Worm (Caenorhabditis elegans) whole organism, L4/young adult: ENCODE results near the gene F57A8.1.

ENCODE experiments used
- W03F9.2 ChIP-seq: fragments of 150-350 bp; optimal IDR thresholded peaks from 2 replicates; lab custom pipeline; 2014; ENCODE audit warnings: missing biosample characterization, missing genetic modification characterization
- dao-5 ChIP-seq: sonication (generic microtip); optimal IDR thresholded peaks from 2 replicates; lab custom pipeline; 2016; ENCODE audit warnings: missing genotype, missing genetic modification characterization, moderate library complexity, missing compliant biosample characterization
- him-1 ChIP-seq: sonication (generic microtip); optimal IDR thresholded peaks from 2 replicates; lab custom pipeline; 2016; ENCODE audit warnings: missing genotype, missing genetic modification reagents, missing genetic modification characterization, missing compliant biosample characterization

F57A8.1 gene

DNA sequence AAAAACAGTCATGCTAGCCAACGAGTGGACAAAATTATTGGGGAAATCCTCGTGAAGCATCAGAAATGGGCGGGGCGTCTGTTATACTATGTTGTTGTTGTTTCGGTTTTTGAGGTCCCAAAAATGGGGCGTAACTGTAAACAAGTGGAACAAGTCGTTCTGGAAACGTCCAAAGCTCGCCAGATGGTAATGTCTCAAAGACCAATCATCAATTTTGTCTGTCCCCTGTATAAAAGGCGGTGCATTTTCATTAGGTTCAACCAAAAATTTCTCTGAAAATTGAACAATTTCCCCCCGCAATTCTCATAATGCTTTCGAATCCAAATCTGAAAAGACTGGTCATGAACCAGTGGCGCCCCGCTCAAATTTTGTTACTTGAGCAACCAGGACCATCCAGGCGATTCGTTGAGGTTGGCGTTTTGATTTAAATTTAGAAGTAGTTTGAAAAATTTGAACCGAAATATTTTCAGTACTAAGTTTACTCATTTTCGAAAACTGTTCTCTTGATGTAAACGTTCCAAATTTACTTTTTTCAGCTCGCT, 18.0 kb upstream of the F57A8.1 start:
- TF ChIP-seq dao-5 (tag; lab: Kevin White, UChicago) = no peak

DNA sequence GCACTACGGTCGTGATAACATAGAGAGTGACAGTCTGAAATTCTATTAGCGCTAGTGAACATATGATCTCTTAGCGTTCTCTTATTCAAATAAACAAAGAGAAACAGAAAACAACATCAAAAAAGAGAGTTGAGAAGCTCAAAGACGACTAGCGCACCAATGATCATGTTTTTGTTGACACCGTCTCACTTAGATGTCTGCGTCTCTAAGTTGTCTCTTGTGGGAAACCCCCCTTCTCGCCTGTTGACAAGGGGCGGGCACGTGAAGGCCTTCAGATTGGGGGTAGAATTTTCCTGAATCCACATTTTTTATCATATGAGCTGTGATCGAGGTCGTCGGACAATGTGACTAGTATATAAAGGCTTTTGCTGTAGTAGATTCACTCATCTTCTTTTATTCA, 17.2 kb upstream of the F57A8.1 start:
- TF ChIP-seq dao-5 (tag; lab: Kevin White, UChicago) (no peak), him-1 (tag; lab: Kevin White, UChicago) (no peak), W03F9.2 (tag; lab: Kevin White, UChicago) (no peak)

DNA sequence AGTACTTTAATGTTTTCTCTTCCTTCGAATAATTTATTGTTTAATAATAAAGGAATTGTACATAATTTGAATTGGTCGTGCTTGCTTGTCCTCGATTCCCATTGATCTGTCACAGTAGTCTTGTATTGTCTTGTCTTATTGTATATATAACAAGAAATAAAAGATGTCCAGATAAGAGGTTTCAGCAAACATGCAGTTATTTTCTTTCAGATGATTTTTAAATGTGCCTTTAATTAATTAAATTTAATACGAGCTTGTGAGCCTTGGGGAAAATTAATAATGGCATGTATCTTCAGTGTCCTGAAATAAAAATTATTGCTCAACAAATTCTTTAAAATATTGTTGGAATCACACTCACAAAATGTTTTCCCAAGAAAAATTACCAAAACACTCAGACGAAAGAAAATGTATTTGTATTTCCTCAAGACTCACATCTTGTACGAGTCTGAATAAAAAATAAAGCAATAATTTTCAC, 14.0 kb upstream of the F57A8.1 start:
- no peak for TF ChIP-seq dao-5 (tag; lab: Kevin White, UChicago)
- TF ChIP-seq him-1 (tag; lab: Kevin White, UChicago) = no peak
- no peak for TF ChIP-seq W03F9.2 (tag; lab: Kevin White, UChicago)

DNA sequence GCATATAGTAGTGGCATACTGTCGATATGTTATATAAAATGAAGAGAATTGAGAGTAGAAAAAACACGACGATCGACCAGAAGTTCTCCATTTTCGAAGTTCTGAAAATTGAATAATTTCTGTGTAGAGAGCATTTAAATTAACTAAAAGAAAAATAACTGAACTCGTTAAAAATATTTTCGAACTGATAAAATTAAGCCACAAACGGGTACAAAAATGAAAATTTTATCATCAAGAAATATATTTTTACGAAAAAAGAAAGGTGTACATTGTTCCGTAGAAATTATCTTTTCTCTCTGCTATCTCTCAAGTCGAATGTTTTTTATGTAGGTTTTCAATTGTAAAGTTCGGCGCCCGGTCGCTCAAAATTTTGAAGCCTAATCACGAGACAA, 6.2 kb upstream of the F57A8.1 start, which contains the start of gene acl-2:
TSS of gene acl-2 (minus strand) at position 101 of the 392 bp plus-strand sequence.
- no peak for TF ChIP-seq dao-5 (tag; lab: Kevin White, UChicago)
- no peak for TF ChIP-seq him-1 (tag; lab: Kevin White, UChicago)

DNA sequence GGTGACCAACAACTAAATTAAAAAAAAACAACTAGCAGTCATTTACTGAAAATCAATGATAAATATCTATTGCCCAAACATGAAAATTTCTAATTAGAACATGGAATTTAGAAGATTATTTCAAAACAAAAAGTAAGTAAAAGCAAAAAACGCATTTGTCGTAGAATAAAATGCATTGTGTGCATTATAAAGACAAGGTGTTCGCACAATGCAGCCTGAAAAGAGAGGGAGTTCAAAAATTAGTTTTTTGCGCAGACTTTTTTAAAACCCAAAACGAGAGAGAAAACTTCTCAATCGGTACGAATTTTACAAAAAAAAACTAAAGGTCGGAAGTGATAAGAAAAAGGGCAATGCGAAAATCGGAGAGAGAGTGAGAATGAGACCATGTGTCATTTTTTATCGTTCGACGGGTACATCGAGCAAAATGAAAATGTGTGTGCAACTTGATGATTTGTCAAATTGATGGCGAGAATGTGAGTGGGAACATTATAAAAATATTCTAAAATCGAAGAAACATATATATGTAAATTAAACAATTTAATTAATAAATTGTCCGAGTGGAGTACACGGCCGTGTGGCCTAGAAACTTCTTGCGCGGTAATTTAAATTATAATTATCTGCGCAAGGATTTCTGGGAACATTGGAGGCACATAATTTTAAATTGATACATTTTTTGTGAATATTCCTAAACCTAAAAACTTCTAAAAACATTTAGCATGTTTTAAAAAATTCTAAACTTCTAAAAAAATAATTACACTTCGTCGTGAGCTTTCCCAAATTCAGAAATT, 5.6 kb upstream of the F57A8.1 start:
- no peak for TF ChIP-seq dao-5 (tag; lab: Kevin White, UChicago)
- no peak for TF ChIP-seq W03F9.2 (tag; lab: Kevin White, UChicago)

DNA sequence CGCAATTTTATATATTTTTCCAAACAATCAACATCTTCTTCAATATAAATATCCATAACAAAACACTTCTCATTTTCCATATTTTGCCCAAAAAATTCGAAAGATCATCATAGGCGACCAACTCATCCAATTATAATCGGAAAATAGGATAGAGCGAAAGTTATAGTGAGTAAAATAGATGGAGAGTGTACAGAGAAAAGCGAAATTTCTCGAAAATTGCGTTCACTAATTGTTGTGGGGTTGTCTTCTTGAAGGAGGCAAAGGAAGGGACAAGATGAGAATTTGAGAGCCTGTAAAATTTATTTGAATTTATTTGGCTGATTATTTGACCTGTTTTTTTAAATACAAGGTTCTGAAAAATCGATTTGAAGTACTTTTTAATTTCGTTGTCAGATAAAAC, 1.6 kb upstream of the F57A8.1 start:
- TF ChIP-seq him-1 (tag; lab: Kevin White, UChicago) (no peak), W03F9.2 (tag; lab: Kevin White, UChicago) (no peak), dao-5 (tag; lab: Kevin White, UChicago) (no peak)

DNA sequence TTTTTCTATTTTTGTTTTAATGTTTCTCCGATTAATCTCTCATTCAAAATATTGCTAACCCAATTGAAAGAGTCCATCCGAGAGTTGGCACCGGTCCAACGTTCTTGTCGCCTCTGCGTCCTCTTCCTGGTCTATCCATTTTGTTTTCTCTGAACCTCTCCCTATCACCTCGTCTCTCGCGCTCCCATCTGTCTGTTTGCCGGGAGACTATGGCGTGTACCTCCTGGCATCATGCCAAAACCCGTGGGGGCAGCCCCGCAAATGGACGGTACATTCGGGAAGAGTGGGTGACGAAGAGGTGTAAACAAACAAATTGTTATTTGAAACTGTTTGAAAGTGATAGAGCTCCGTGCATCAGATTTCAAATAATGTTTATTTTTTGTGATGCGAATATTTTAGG, 865 bp upstream of the F57A8.1 start, which contains the start of gene T06E8.2:
TSS of gene T06E8.2 (minus strand) at position 139 of the 400 bp plus-strand sequence.
- TF ChIP-seq W03F9.2 (tag; lab: Kevin White, UChicago) (no peak), him-1 (tag; lab: Kevin White, UChicago) (no peak), dao-5 (tag; lab: Kevin White, UChicago) (no peak)

DNA sequence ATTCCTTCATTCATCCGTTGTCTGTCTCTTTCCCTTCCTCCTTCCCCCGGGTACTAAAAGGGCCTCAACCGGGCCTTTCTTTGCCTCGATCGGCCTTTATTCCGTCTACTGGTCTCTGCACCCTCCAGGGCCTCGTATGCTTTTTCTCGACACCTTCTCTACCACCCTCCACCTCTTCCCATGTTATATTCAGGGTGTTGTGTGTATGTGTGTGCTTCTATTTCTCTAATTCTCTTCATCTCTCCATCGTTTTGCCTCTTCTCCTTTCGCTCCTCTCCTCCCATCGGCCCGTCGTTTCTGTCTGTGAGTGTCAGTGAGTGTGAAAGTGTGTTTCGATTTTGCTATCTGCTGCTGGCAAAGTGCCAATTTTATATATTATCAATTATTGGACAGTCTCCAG, 2.7 kb downstream of the F57A8.1 start:
- peak; percentile 58 for TF ChIP-seq W03F9.2 (tag; lab: Kevin White, UChicago)
- no peak for TF ChIP-seq dao-5 (tag; lab: Kevin White, UChicago)

DNA sequence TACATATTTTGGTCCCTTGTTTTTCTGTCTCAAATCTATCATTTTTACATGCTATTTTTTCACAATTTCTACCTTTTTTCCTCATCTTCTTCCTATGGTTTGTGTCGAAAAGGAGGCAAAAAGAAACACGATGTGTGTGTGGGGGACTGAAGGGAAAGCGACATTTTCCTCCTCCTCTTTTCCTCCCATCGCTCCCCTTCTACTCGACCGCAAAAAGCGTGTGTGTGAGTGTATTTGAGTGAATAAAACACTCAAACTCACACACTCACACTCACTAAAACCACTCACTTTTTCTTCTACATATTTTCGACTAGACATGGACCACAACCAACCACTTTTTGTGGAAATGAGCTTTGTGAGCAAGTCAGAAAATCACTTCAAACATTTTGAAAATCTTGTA, 4.3 kb downstream of the F57A8.1 start:
- TF ChIP-seq dao-5 (tag; lab: Kevin White, UChicago) (no peak), him-1 (tag; lab: Kevin White, UChicago) (no peak), W03F9.2 (tag; lab: Kevin White, UChicago) (no peak)

DNA sequence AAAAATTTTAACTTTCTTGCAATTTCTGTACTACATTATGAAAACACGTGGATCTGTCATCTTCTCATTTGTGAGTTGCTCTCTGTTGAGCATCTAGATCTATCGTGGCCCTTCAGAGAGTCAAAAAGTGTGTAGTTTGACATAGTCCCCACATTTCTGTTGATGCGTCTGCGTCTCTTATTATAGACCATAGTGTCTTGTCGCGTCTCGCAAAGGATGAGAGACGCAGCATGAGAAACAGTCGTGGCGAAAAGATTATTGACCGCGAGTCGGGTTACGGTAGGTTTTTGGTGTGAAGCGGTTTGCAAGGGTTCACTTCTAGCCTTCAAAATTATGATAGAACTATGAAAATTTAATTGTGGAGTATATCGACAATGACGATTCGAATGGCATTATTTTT, 5.1 kb downstream of the F57A8.1 start:
- TF ChIP-seq him-1 (tag; lab: Kevin White, UChicago) = peak; percentile 29
- TF ChIP-seq dao-5 (tag; lab: Kevin White, UChicago) = no peak

DNA sequence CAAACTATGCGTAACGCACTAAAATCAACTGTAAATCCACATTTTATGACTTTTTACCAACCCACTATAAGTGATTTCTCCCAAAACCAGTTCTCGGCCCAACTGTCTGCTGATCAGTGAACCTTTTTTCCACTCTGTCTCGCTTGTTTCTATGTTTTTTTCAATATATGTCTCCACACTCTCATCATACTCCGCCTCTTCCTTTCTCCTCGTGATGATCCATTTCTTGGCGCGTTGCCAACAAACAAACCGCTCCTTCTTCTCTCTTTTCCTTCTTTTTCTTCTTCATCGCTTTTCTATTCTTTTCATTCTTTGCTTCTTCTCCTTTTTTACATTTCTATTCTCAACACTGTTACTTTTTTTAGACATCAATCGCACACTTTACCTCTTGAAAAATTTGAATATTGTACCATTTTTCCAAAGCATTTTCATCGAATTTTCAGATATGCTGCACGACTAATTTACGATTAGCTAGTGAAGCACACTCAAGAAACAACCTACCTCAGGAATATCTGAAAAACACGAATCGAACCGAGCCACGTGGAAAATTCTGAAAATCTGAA, 6.2 kb downstream of the F57A8.1 start, which contains the start of gene T06E8.8:
TSS of gene T06E8.8 (plus strand) at position 513 of the 563 bp plus-strand sequence.
- no peak for TF ChIP-seq him-1 (tag; lab: Kevin White, UChicago)

DNA sequence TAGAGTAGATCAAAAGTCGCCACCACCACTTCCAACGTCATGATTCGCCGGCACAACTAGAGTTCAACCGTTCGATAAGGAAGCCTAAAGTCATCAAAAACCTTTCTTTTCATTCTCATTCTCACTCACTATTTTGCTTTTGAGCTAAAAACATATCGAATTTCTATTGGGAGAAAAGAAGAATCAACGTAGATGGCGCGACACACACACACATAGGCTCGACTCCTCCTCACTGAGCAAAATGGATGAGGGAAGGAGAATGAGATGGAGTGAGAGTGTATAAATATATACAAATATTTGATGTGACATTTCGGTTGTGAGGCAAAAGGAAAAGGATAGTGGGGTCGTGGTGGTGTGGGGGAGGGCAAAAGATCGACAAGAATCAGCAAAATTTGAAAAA, 7.6 kb downstream of the F57A8.1 start:
- TF ChIP-seq W03F9.2 (tag; lab: Kevin White, UChicago) (no peak), dao-5 (tag; lab: Kevin White, UChicago) (no peak), him-1 (tag; lab: Kevin White, UChicago) (no peak)

DNA sequence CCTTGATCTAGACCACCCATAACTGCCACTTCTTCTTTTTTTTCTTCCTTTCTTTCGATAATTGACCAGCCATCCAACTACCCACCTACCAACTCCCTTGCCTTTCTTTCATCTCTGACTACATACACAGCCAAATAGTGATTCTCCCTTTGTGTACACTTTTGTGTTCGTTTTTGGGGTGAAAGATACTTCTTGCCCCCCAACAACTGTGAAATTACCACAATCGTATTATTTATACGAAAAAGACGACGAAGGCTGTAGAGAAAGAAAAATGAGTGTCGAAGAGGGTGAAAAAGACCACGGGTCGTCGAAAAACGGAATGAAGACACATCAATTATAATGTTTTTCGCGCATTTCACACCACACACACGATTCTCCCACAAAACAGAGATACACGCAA, 9.4 kb downstream of the F57A8.1 start:
- TF ChIP-seq W03F9.2 (tag; lab: Kevin White, UChicago) = no peak
- TF ChIP-seq him-1 (tag; lab: Kevin White, UChicago) = no peak
- TF ChIP-seq dao-5 (tag; lab: Kevin White, UChicago) = no peak

DNA sequence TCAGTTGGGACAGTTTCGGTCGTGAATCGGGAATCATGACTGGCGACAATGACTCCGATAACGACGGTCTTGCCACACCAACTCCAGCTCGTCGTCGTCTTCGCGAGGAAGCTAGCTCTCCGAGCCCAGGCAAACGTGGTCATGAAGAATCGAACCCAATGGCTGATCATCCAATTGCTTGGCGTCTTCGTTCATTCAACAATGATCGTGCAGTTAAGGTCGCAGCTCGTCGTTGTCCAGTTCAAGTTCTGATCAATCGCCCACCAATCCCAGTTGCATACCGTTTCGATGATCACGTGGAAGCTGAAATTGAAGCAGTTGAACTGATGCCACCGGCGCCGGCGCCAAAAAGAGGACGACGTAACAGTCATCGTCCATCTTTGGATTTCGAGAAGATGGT, 10.0 kb downstream of the F57A8.1 start:
- no peak for TF ChIP-seq W03F9.2 (tag; lab: Kevin White, UChicago)
- no peak for TF ChIP-seq him-1 (tag; lab: Kevin White, UChicago)
- no peak for TF ChIP-seq dao-5 (tag; lab: Kevin White, UChicago)
